Worm (Caenorhabditis elegans): Measurements from ENCODE around the gene pitr-5.
A peak's percentile ranks its signal among the peaks of the same experiment; 100 is the strongest.

Gene pitr-5

ce11 chrV:7163477-7164114 is 21.1 kb upstream of the pitr-5 start, which contains the start of gene ugt-41:
ugt-41 (minus strand) TSS chrV:7163595.
- TF ChIP-seq eor-1 (tag; optimal IDR thresholded peaks at IDR 0.05) (no peak), fos-1 (tag; optimal IDR thresholded peaks at IDR 0.05) (no peak), skn-1 (tag; optimal IDR thresholded peaks at IDR 0.05) (no peak), nhr-25 (tag; optimal IDR thresholded peaks at IDR 0.05) (no peak), lin-15B (tag; optimal IDR thresholded peaks at IDR 0.05) (no peak), nhr-43 (tag; optimal IDR thresholded peaks at IDR 0.05; ENCODE audit: poor library complexity, severe bottlenecking) (no peak), elt-2 (tag; optimal IDR thresholded peaks at IDR 0.05) (peak; percentile 15), elt-1 (tag; optimal IDR thresholded peaks at IDR 0.05) (no peak)

DNA sequence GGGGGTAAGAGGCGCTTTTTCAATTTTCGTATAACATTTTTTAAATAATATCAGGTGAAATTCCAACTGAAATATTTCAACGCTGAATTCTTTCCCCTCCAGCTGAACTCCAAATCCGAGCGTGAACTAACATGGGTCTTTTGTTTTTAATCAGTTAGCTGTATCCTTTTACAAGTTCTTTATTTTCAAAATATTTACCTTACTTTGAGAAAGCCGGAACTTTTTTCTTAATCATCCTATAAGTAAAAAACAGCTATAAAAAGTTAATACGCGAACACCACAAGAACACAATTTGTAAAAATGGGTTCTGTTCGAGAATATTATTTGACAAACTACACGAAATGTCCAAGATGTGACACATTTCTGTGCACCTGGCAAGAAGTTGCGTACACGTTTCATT is 20.4 kb upstream of the pitr-5 start, which contains the start of gene srh-83:
srh-83 (plus strand) TSS at position 301 of the 400 bp plus-strand sequence.
- TF ChIP-seq lin-15B (tag; optimal IDR thresholded peaks at IDR 0.05) (no peak), nhr-237 (tag; optimal IDR thresholded peaks at IDR 0.05) (no peak), mml-1 (tag; optimal IDR thresholded peaks at IDR 0.05) (no peak), nhr-23 (tag; optimal IDR thresholded peaks at IDR 0.05) (no peak), nhr-12 (tag; optimal IDR thresholded peaks at IDR 0.05) (no peak), elt-3 (tag; optimal IDR thresholded peaks at IDR 0.05) (no peak), ceh-28 (tag; optimal IDR thresholded peaks at IDR 0.05) (no peak), eor-1 (tag; optimal IDR thresholded peaks at IDR 0.05) (no peak), ZK546.5 (tag; optimal IDR thresholded peaks at IDR 0.05) (no peak), unc-39 (tag; optimal IDR thresholded peaks at IDR 0.05) (no peak), snpc-4 (tag; optimal IDR thresholded peaks at IDR 0.05) (no peak), nhr-11 (tag; optimal IDR thresholded peaks at IDR 0.05) (no peak), skn-1 (tag; optimal IDR thresholded peaks at IDR 0.05) (no peak), nhr-25 (tag; optimal IDR thresholded peaks at IDR 0.05) (no peak), nhr-77 (tag; optimal IDR thresholded peaks at IDR 0.05) (no peak), R02D3.7 (tag; optimal IDR thresholded peaks at IDR 0.05) (no peak), fkh-2 (tag; optimal IDR thresholded peaks at IDR 0.05) (no peak)

DNA sequence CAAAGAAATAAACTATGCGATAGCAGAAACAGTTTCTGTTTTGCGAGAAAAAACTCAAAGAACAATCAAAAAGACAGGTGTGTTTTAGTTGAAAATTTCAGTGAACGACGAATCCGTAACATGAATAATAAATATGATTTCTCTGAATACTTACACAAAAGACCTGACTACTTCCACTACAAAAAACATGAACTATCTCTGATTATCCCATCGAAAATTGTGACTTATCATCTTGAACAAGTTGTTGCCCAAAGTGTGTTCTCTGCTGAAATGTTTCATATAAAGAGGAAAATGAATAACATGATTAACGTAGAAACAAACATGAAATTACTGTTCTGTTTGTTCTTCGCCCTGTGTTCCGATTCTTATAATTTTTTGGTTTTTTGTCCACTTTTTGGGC is 17.9 kb upstream of the pitr-5 start, which contains the start of gene ugt-36:
ugt-36 (plus strand) TSS at position 301 of the 400 bp plus-strand sequence.
- TF ChIP-seq ceh-16 (tag; optimal IDR thresholded peaks at IDR 0.05) (no peak), nhr-23 (tag; optimal IDR thresholded peaks at IDR 0.05) (no peak), mml-1 (tag; optimal IDR thresholded peaks at IDR 0.05) (no peak), snpc-4 (tag; optimal IDR thresholded peaks at IDR 0.05) (no peak), egl-27 (tag; optimal IDR thresholded peaks at IDR 0.05) (no peak), ztf-4 (tag; optimal IDR thresholded peaks at IDR 0.05) (no peak), ztf-11 (tag; optimal IDR thresholded peaks at IDR 0.05) (no peak), mdl-1 (tag; optimal IDR thresholded peaks at IDR 0.05) (no peak), ceh-9 (tag; optimal IDR thresholded peaks at IDR 0.05) (no peak), ceh-28 (tag; optimal IDR thresholded peaks at IDR 0.05) (no peak), fkh-10 (GFP tag; optimal IDR thresholded peaks at IDR 0.05) (no peak), nhr-11 (tag; optimal IDR thresholded peaks at IDR 0.05) (no peak), elt-3 (tag; optimal IDR thresholded peaks at IDR 0.05) (no peak)

- TF ChIP-seq elt-1 (tag; optimal IDR thresholded peaks at IDR 0.05) (no peak), skn-1 (tag; optimal IDR thresholded peaks at IDR 0.05) (no peak), unc-62 (GFP tag; optimal IDR thresholded peaks at IDR 0.05) (no peak)
Observed at ce11 chrV:7175201-7175600, 9.4 kb upstream of the pitr-5 start, which contains the start of gene lgc-39. lgc-39 (plus strand) TSS chrV:7175501.

ce11 chrV:7178843-7179242 is 5.8 kb upstream of the pitr-5 start, which contains the start of gene cpsf-2:
cpsf-2 (plus strand) TSS chrV:7179172.
- TF ChIP-seq nhr-43 (tag; optimal IDR thresholded peaks at IDR 0.05; ENCODE audit: poor library complexity, severe bottlenecking) = no peak
- TF ChIP-seq fos-1 (tag; optimal IDR thresholded peaks at IDR 0.05) = no peak
- no peak for TF ChIP-seq nhr-76 (tag; optimal IDR thresholded peaks at IDR 0.05)
- peak; percentile 60 for TF ChIP-seq hmg-11 (tag; optimal IDR thresholded peaks at IDR 0.05)
- peak; percentile 14 for TF ChIP-seq nfya-1 (tag; optimal IDR thresholded peaks at IDR 0.05; ENCODE audit: insufficient read depth)
- TF ChIP-seq skn-1 (tag; optimal IDR thresholded peaks at IDR 0.05) = no peak
